Fruit fly (Drosophila melanogaster): ENCODE data around the gene SH3PX1.

SH3PX1 gene

dm6 chr3L:9693552-9694133 is 20.0 kb downstream of the SH3PX1 start (continued):
- TF ChIP-seq CG9215 (GFP tag; IDR thresholded peaks at IDR 0.05) = peak; percentile 5; the same call in 1 of the 2 replicates
- TF ChIP-seq lmd (GFP tag; IDR thresholded peaks at IDR 0.05) = 0 out of 2 replicates have a peak, but pooled peaks have one; percentile 25
- TF ChIP-seq CG14441 (GFP tag; IDR thresholded peaks at IDR 0.05) = 0 out of 2 replicates have a peak, but pooled peaks have one; percentile 19
- no peak for TF ChIP-seq Mrtf (GFP tag; IDR thresholded peaks at IDR 0.05)
- TF ChIP-seq CG17385 (GFP tag; optimal IDR thresholded peaks at IDR 0.05) = no peak
- no peak for TF ChIP-seq tap (tag; optimal IDR thresholded peaks at IDR 0.05)
- TF ChIP-seq CG7372 (GFP tag; IDR thresholded peaks at IDR 0.05) = no peak
- no peak for TF ChIP-seq BtbVII (GFP tag; optimal IDR thresholded peaks at IDR 0.05)
- TF ChIP-seq gem (tag; optimal IDR thresholded peaks at IDR 0.05) = peak; percentile 45
- peak; percentile 44 for TF ChIP-seq Ptx1 (GFP tag; IDR thresholded peaks at IDR 0.05)
- TF ChIP-seq CG4854 (GFP tag; optimal IDR thresholded peaks at IDR 0.05) = no peak
- no peak for TF ChIP-seq shn (GFP tag; optimal IDR thresholded peaks at IDR 0.05)
- no peak for TF ChIP-seq CG3407 (GFP tag; optimal IDR thresholded peaks at IDR 0.05)
- no peak for TF ChIP-seq Mes4 (GFP tag; optimal IDR thresholded peaks at IDR 0.05)
- no peak for TF ChIP-seq amos (GFP tag; IDR thresholded peaks at IDR 0.05; ENCODE audit: partially characterized antibody)
- TF ChIP-seq CG30403 (GFP tag; optimal IDR thresholded peaks at IDR 0.05) = no peak
- no peak for TF ChIP-seq hkb (optimal IDR thresholded peaks at IDR 0.05)
- TF ChIP-seq hkb (GFP tag; IDR thresholded peaks at IDR 0.05) = peak; percentile 58
- TF ChIP-seq CG9437 (GFP tag; optimal IDR thresholded peaks at IDR 0.05) = no peak
- TF ChIP-seq wek (GFP tag; optimal IDR thresholded peaks at IDR 0.05) = no peak
- TF ChIP-seq Ada2b (GFP tag; IDR thresholded peaks at IDR 0.05) = 0 out of 2 replicates have a peak, but pooled peaks have one; percentile 28
- TF ChIP-seq Optix (GFP tag; IDR thresholded peaks at IDR 0.05) = no peak
- no peak for TF ChIP-seq crol (GFP tag; IDR thresholded peaks at IDR 0.05)
- no peak for TF ChIP-seq lab (GFP tag; optimal IDR thresholded peaks at IDR 0.05)
- no peak for TF ChIP-seq CG13775 (GFP tag; optimal IDR thresholded peaks at IDR 0.05)
- TF ChIP-seq CG9797 (GFP tag; optimal IDR thresholded peaks at IDR 0.05) = no peak
- no peak for TF ChIP-seq CG2199 (GFP tag; IDR thresholded peaks at IDR 0.05)
- TF ChIP-seq YL-1 (GFP tag; optimal IDR thresholded peaks at IDR 0.05) = no peak
- no peak for TF ChIP-seq trem (tag; optimal IDR thresholded peaks at IDR 0.05)
- no peak for TF ChIP-seq CG30431 (GFP tag; optimal IDR thresholded peaks at IDR 0.05)
- no peak for TF ChIP-seq Dip2 (GFP tag; IDR thresholded peaks at IDR 0.05)
- TF ChIP-seq CG14710 (tag; optimal IDR thresholded peaks at IDR 0.05) = no peak
- no peak for TF ChIP-seq D19A (tag; optimal IDR thresholded peaks at IDR 0.05)
- TF ChIP-seq ara (GFP tag; IDR thresholded peaks at IDR 0.05) = no peak
- no peak for TF ChIP-seq pan (optimal IDR thresholded peaks at IDR 0.05)
- peak in 1 of 2 experiments; percentile 51 for TF ChIP-seq pan (GFP tag; optimal IDR thresholded peaks at IDR 0.05 in 1 of 2, IDR thresholded peaks at IDR 0.05 in 1 of 2)
- no peak for TF ChIP-seq Stat92E (GFP tag; optimal IDR thresholded peaks at IDR 0.05)
- TF ChIP-seq CG6254 (GFP tag; optimal IDR thresholded peaks at IDR 0.05) = peak; percentile 31
- TF ChIP-seq CG10431 (GFP tag; optimal IDR thresholded peaks at IDR 0.05) = no peak
- no peak for TF ChIP-seq seq (GFP tag; IDR thresholded peaks at IDR 0.05)
- peak; percentile 63; the same call in 1 of the 3 replicates for TF ChIP-seq ci (GFP tag; IDR thresholded peaks at IDR 0.05)
- peak; percentile 6 for TF ChIP-seq Sox100B (GFP tag; optimal IDR thresholded peaks at IDR 0.05)
- TF ChIP-seq CrebB (tag; optimal IDR thresholded peaks at IDR 0.05) = no peak
- no peak for TF ChIP-seq CG7987 (GFP tag; optimal IDR thresholded peaks at IDR 0.05)
- no peak for TF ChIP-seq CG1832 (GFP tag; optimal IDR thresholded peaks at IDR 0.05)
- peak; percentile 60 for TF ChIP-seq Med (GFP tag)
- no peak for TF ChIP-seq D19B (GFP tag; optimal IDR thresholded peaks at IDR 0.05)
- no peak for TF ChIP-seq nom (GFP tag; optimal IDR thresholded peaks at IDR 0.05)
- no peak for TF ChIP-seq stwl (tag; optimal IDR thresholded peaks at IDR 0.05)
- TF ChIP-seq CG1647 (GFP tag; optimal IDR thresholded peaks at IDR 0.05) = no peak
- no peak for TF ChIP-seq CG6272 (GFP tag; IDR thresholded peaks at IDR 0.05)

Data from whole organism, embryonic.